Fruit fly (Drosophila melanogaster): ENCODE measurements around the gene CG10514.

CG10514 gene

DNA sequence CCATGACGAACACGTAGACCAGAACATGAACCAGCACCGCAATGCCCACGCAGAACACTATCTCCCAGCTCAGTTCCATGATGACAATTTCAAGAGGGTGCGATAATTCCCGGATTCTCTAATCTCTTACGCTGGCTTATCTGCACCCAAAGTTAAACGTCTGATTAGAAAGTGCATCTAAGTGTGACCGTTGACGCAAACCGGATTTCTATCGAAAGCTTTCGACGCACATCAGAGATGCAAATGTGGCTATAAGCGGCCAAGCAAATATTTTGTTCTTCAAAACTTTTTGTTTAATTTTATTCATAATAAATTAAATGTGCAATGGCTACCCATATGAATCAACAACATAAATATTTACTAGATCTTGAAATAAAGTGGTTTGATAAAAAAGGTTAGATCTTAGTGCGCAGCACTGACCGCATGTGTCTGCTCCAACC lies 17.3 kb downstream of the CG10514 start, which contains the start of the genes Kdsr and CG11858 (continued):
- no peak for TF ChIP-seq Atf-2 (GFP tag; optimal IDR thresholded peaks at IDR 0.05)
- no peak for TF ChIP-seq CG6254 (GFP tag; optimal IDR thresholded peaks at IDR 0.05)
- peak; percentile 15 for TF ChIP-seq CG16863 (GFP tag; optimal IDR thresholded peaks at IDR 0.05)
- peak; percentile 47; the same call in 1 of the 2 replicates for TF ChIP-seq peb (GFP tag; IDR thresholded peaks at IDR 0.05)
- TF ChIP-seq disco-r (GFP tag; optimal IDR thresholded peaks at IDR 0.05): peak; percentile 31
- no peak for TF ChIP-seq Oaz (GFP tag; IDR thresholded peaks at IDR 0.05)
- TF ChIP-seq CG4707 (GFP tag; optimal IDR thresholded peaks at IDR 0.05): no peak
- TF ChIP-seq CG10565 (GFP tag; optimal IDR thresholded peaks at IDR 0.05): no peak
- TF ChIP-seq CG18619 (GFP tag; optimal IDR thresholded peaks at IDR 0.05): peak; percentile 25
- TF ChIP-seq chn (GFP tag; optimal IDR thresholded peaks at IDR 0.05): peak; percentile 65
- TF ChIP-seq fd64A (GFP tag; optimal IDR thresholded peaks at IDR 0.05): no peak
- no peak for TF ChIP-seq sna (GFP tag; IDR thresholded peaks at IDR 0.05; ENCODE audit: partially characterized antibody)
- TF ChIP-seq yki (optimal IDR thresholded peaks at IDR 0.05): no peak
- no peak for TF ChIP-seq cato (GFP tag; optimal IDR thresholded peaks at IDR 0.05; ENCODE audit: borderline replicate concordance)
- no peak for TF ChIP-seq Stat92E (GFP tag; optimal IDR thresholded peaks at IDR 0.05)
- no peak for TF ChIP-seq CG2875 (GFP tag; optimal IDR thresholded peaks at IDR 0.05)
- TF ChIP-seq Antp (GFP tag; optimal IDR thresholded peaks at IDR 0.05): peak; percentile 28
- peak; percentile 1 for TF ChIP-seq CG8290 (GFP tag; optimal IDR thresholded peaks at IDR 0.05)
- TF ChIP-seq CG8290 (tag; optimal IDR thresholded peaks at IDR 0.05): peak in 1 of 2 experiments; percentile 14
- peak; percentile 53 for TF ChIP-seq CG8765 (GFP tag; IDR thresholded peaks at IDR 0.05)
- peak; percentile 58 for TF ChIP-seq gro (GFP tag; optimal IDR thresholded peaks at IDR 0.05)
- peak; percentile 54 for TF ChIP-seq Adf1 (GFP tag; IDR thresholded peaks at IDR 0.05)
- peak; percentile 46 for TF ChIP-seq CG30020 (tag; optimal IDR thresholded peaks at IDR 0.05)
- TF ChIP-seq CG12155 (GFP tag; optimal IDR thresholded peaks at IDR 0.05): peak; percentile 54
- no peak for TF ChIP-seq aop (GFP tag; IDR thresholded peaks at IDR 0.05)
- peak; percentile 59 for TF ChIP-seq CG10543 (GFP tag; optimal IDR thresholded peaks at IDR 0.05)
- TF ChIP-seq gce (GFP tag; IDR thresholded peaks at IDR 0.05): no peak
- TF ChIP-seq salm (tag; optimal IDR thresholded peaks at IDR 0.05): no peak
- TF ChIP-seq zen2 (GFP tag; IDR thresholded peaks at IDR 0.05; ENCODE audit: partially characterized antibody): no peak
- TF ChIP-seq dmrt11E (tag; optimal IDR thresholded peaks at IDR 0.05): peak; percentile 52
- TF ChIP-seq CG11504 (tag; optimal IDR thresholded peaks at IDR 0.05): no peak
- TF ChIP-seq chinmo (GFP tag; IDR thresholded peaks at IDR 0.05; ENCODE audit: partially characterized antibody): peak; percentile 95
- TF ChIP-seq Pdp1 (GFP tag; optimal IDR thresholded peaks at IDR 0.05): peak; percentile 63 to 70
- TF ChIP-seq CG13296 (GFP tag; optimal IDR thresholded peaks at IDR 0.05): peak; percentile 56
- TF ChIP-seq CG11093 (GFP tag; IDR thresholded peaks at IDR 0.05): peak; percentile 53; the same call in 1 of the 3 replicates
- TF ChIP-seq Dll (GFP tag; IDR thresholded peaks at IDR 0.05; ENCODE audit: partially characterized antibody): peak; percentile 45; the same call in 1 of the 4 replicates
- peak; percentile 75 for TF ChIP-seq PHDP (tag; optimal IDR thresholded peaks at IDR 0.05)
- TF ChIP-seq CG17612 (GFP tag; IDR thresholded peaks at IDR 0.05): no peak
- TF ChIP-seq trh (GFP tag; optimal IDR thresholded peaks at IDR 0.05): no peak
- no peak; the same call in 2 of the 3 replicates for TF ChIP-seq CG17361 (GFP tag; IDR thresholded peaks at IDR 0.05)
- TF ChIP-seq CG15696 (tag; optimal IDR thresholded peaks at IDR 0.05): peak; percentile 42
- TF ChIP-seq pho (GFP tag; optimal IDR thresholded peaks at IDR 0.05): peak; percentile 57
- peak; percentile 66 for TF ChIP-seq ind (GFP tag; optimal IDR thresholded peaks at IDR 0.05)
- TF ChIP-seq CG31388 (GFP tag; optimal IDR thresholded peaks at IDR 0.05): no peak
- peak; percentile 41 for TF ChIP-seq CHES-1-like (GFP tag; optimal IDR thresholded peaks at IDR 0.05)
- TF ChIP-seq sqz (GFP tag; optimal IDR thresholded peaks at IDR 0.05): no peak
- TF ChIP-seq pnt (GFP tag; optimal IDR thresholded peaks at IDR 0.05): peak; percentile 21
- TF ChIP-seq CG17568 (GFP tag; optimal IDR thresholded peaks at IDR 0.05): no peak
- peak; percentile 51 for TF ChIP-seq CG33213 (GFP tag; optimal IDR thresholded peaks at IDR 0.05)
- peak; percentile 81 for TF ChIP-seq slbo (GFP tag; IDR thresholded peaks at IDR 0.05)
- TF ChIP-seq fu2 (GFP tag; optimal IDR thresholded peaks at IDR 0.05): peak; percentile 21
